Fruit fly (Drosophila melanogaster) whole organism, wandering third instar larva: Measurements from ENCODE around the gene CG9328.

Experiments used
- Abd-B ChIP-seq: fragments of >200 bp; optimal IDR thresholded peaks from 2 replicates; lab custom pipeline; 2017; ENCODE audit warnings: missing biosample characterization, missing genetic modification characterization
- CG32264 ChIP-seq: fragments of 200-800 bp; sonication (Bioruptor generic); optimal IDR thresholded peaks from 2 replicates; lab custom pipeline; 2016; ENCODE audit warnings: missing biosample characterization, missing genetic modification characterization
- CG9705 ChIP-seq: fragments of 200-800 bp; sonication (Bioruptor generic); optimal IDR thresholded peaks from 2 replicates; lab custom pipeline; 2018; ENCODE audit warnings: missing biosample characterization, mild to moderate bottlenecking, missing genetic modification characterization
- CrebA ChIP-seq: fragments of 200-800 bp; sonication (Bioruptor generic); optimal IDR thresholded peaks from 2 replicates; lab custom pipeline; 2016; ENCODE audit warnings: missing biosample characterization, mild to moderate bottlenecking, missing genetic modification characterization, borderline replicate concordance
- Dfd ChIP-seq: fragments of >200 bp; optimal IDR thresholded peaks from 2 replicates; lab custom pipeline; 2017; ENCODE audit warnings: missing biosample characterization, missing genetic modification characterization
- Dif ChIP-seq: fragments of 200-275, 200-300 bp; sonication (Bioruptor generic); optimal IDR thresholded peaks from 2 replicates; lab custom pipeline; 2018; ENCODE audit warnings: missing biosample characterization, missing genetic modification characterization; ENCODE audit not compliant: partially characterized antibody
- GATAd ChIP-seq: sonication (Bioruptor generic); optimal IDR thresholded peaks from 2 replicates; lab custom pipeline; 2016; ENCODE audit warnings: missing biosample characterization, missing genetic modification characterization
- HLH106 ChIP-seq: fragments of 200-800 bp; optimal IDR thresholded peaks from 3 replicates; lab custom pipeline; 2019; ENCODE audit warnings: missing biosample characterization, mild to moderate bottlenecking, missing genetic modification characterization, moderate library complexity
- Hnf4 ChIP-seq: fragments of 200-800 bp; sonication (Bioruptor generic); optimal IDR thresholded peaks from 2 replicates; lab custom pipeline; 2016; ENCODE audit warnings: missing biosample characterization, mild to moderate bottlenecking, missing genetic modification characterization
- Hr78 ChIP-seq: fragments of >200 bp; optimal IDR thresholded peaks from 2 replicates; lab custom pipeline; 2017; ENCODE audit warnings: missing biosample characterization, missing genetic modification characterization
- Hr83 ChIP-seq: fragments of 200-300 bp; sonication (Bioruptor generic); optimal IDR thresholded peaks from 2 replicates; lab custom pipeline; 2016; ENCODE audit warnings: missing biosample characterization, mild to moderate bottlenecking, missing genetic modification characterization, moderate library complexity; ENCODE audit not compliant: poor library complexity, severe bottlenecking
- Jra ChIP-seq: sonication (Bioruptor generic); optimal IDR thresholded peaks from 2 replicates; lab custom pipeline; 2016; ENCODE audit warnings: missing biosample characterization, missing genetic modification characterization
- Mio ChIP-seq: sonication (Bioruptor generic); optimal IDR thresholded peaks from 2 replicates; lab custom pipeline; 2016; ENCODE audit warnings: missing biosample characterization, missing genetic modification characterization
- Myc ChIP-seq: fragments of >200 bp; optimal IDR thresholded peaks from 2 replicates; lab custom pipeline; 2017
- N ChIP-seq: fragments of >200 bp; optimal IDR thresholded peaks from 2 replicates; lab custom pipeline; 2018; ENCODE audit warnings: missing biosample characterization, missing external identifiers, missing genetic modification characterization
- OdsH ChIP-seq: fragments of 200-800 bp; sonication (Bioruptor generic); optimal IDR thresholded peaks from 2 replicates; lab custom pipeline; 2016; ENCODE audit warnings: missing biosample characterization, mild to moderate bottlenecking, missing genetic modification characterization
- Rel ChIP-seq, 2 experiments: fragments of 200-800 bp; sonication (Bioruptor generic) in 1 of 2; optimal IDR thresholded peaks; 2 replicates in 1 of 2; 3 replicates in 1 of 2; lab custom pipeline; 2016 to 2019; ENCODE audit warnings: mild to moderate bottlenecking in 2 of 2, missing biosample characterization in 2 of 2, missing genetic modification characterization in 2 of 2, moderate library complexity in 1 of 2
- Sp1 ChIP-seq: fragments of 200-800 bp; sonication (Bioruptor generic); optimal IDR thresholded peaks from 3 replicates; lab custom pipeline; 2019; ENCODE audit warnings: missing biosample characterization, mild to moderate bottlenecking, missing genetic modification characterization, moderate library complexity
- Vsx2 ChIP-seq: fragments of 200-300, 225-300 bp; sonication (Bioruptor generic); optimal IDR thresholded peaks from 2 replicates; lab custom pipeline; 2018; ENCODE audit warnings: missing biosample characterization, missing genetic modification characterization; ENCODE audit not compliant: partially characterized antibody
- br ChIP-seq: fragments of 200-800 bp; sonication (Bioruptor generic); optimal IDR thresholded peaks from 2 replicates; lab custom pipeline; 2016; ENCODE audit warnings: missing biosample characterization, missing genetic modification characterization
- brk ChIP-seq: fragments of 200-800 bp; sonication (Bioruptor generic); optimal IDR thresholded peaks from 2 replicates; lab custom pipeline; 2016; ENCODE audit warnings: missing biosample characterization, mild to moderate bottlenecking, missing genetic modification characterization
- dl ChIP-seq, 2 experiments: fragments of 175-275, 200-275 bp in 1 of 2; fragments of 200-275 bp in 1 of 2; sonication (Bioruptor generic); optimal IDR thresholded peaks; lab custom pipeline; 2018; ENCODE audit warnings: mild to moderate bottlenecking in 2 of 2, missing biosample characterization in 2 of 2, missing genetic modification characterization in 2 of 2, moderate library complexity in 2 of 2; ENCODE audit not compliant: partially characterized antibody in 2 of 2, insufficient read depth in 1 of 2
- dmrt93B ChIP-seq: fragments of 200-800 bp; sonication (Bioruptor generic); optimal IDR thresholded peaks from 2 replicates; lab custom pipeline; 2018; ENCODE audit warnings: missing biosample characterization, mild to moderate bottlenecking, missing genetic modification characterization
- dsf ChIP-seq: sonication (Bioruptor generic); optimal IDR thresholded peaks from 2 replicates; lab custom pipeline; 2016; ENCODE audit warnings: missing biosample characterization, missing genetic modification characterization, borderline replicate concordance
- ey ChIP-seq: fragments of 200-800 bp; sonication (Bioruptor generic); optimal IDR thresholded peaks from 2 replicates; lab custom pipeline; 2016; ENCODE audit warnings: missing biosample characterization, missing genetic modification characterization
- foxo ChIP-seq, 2 experiments: fragments of 200-800 bp; sonication (Bioruptor generic); optimal IDR thresholded peaks; 2 replicates in 1 of 2; 3 replicates in 1 of 2; lab custom pipeline; 2016 to 2017; ENCODE audit warnings: missing biosample characterization in 2 of 2, missing genetic modification characterization in 2 of 2
- fru ChIP-seq: fragments of 200-800 bp; sonication (Bioruptor generic); optimal IDR thresholded peaks from 3 replicates; lab custom pipeline; 2016; ENCODE audit warnings: missing biosample characterization, mild to moderate bottlenecking, missing genetic modification characterization
- h ChIP-seq: fragments of 200-800 bp; sonication (Bioruptor generic); optimal IDR thresholded peaks from 3 replicates; lab custom pipeline; 2016; ENCODE audit warnings: missing biosample characterization, mild to moderate bottlenecking, missing genetic modification characterization
- jim ChIP-seq: fragments of 175-275, 200-325 bp; sonication (Bioruptor generic); optimal IDR thresholded peaks from 2 replicates; lab custom pipeline; 2016; ENCODE audit warnings: missing biosample characterization, mild to moderate bottlenecking, missing genetic modification characterization
- lola ChIP-seq: fragments of >200 bp; optimal IDR thresholded peaks from 2 replicates; lab custom pipeline; 2017; ENCODE audit warnings: missing biosample characterization, missing genetic modification characterization
- pan ChIP-seq: fragments of >200 bp; optimal IDR thresholded peaks from 2 replicates; lab custom pipeline; 2017
- psq ChIP-seq: fragments of 200-800 bp; sonication (Bioruptor generic); optimal IDR thresholded peaks from 3 replicates; lab custom pipeline; 2017; ENCODE audit warnings: missing biosample characterization, mild to moderate bottlenecking, missing genetic modification characterization, moderate library complexity
- rgr ChIP-seq: fragments of 200-800 bp; sonication (Bioruptor generic); optimal IDR thresholded peaks from 3 replicates; lab custom pipeline; 2016; ENCODE audit warnings: missing biosample characterization, mild to moderate bottlenecking, missing genetic modification characterization
- sage ChIP-seq: fragments of 200-800 bp; sonication (Bioruptor generic); optimal IDR thresholded peaks from 2 replicates; lab custom pipeline; 2016; ENCODE audit warnings: missing biosample characterization, mild to moderate bottlenecking, missing genetic modification characterization
- sv ChIP-seq: fragments of 200-800 bp; sonication (Bioruptor generic); optimal IDR thresholded peaks from 3 replicates; lab custom pipeline; 2016; ENCODE audit warnings: missing biosample characterization, missing genetic modification characterization
- tai ChIP-seq: sonication (Bioruptor generic); optimal IDR thresholded peaks from 2 replicates; lab custom pipeline; 2016; ENCODE audit warnings: missing biosample characterization, missing genetic modification characterization
- usp ChIP-seq: fragments of >200 bp; optimal IDR thresholded peaks from 2 replicates; lab custom pipeline; 2017; ENCODE audit warnings: missing biosample characterization, missing genetic modification characterization
- woc ChIP-seq: sonication (Bioruptor generic); optimal IDR thresholded peaks from 2 replicates; lab custom pipeline; 2016; ENCODE audit warnings: missing biosample characterization, mild to moderate bottlenecking, missing genetic modification characterization

The CG9328 gene

dm6 chr2L:20799991-20800897 is 2.7 kb downstream of the CG9328 start (continued):
- TF ChIP-seq Vsx2 (GFP tag; lab: Kevin White, UChicago) = peak; percentile 53
- peak; percentile 99 for TF ChIP-seq woc
- peak; percentile 55 for TF ChIP-seq sv (GFP tag; lab: Kevin White, UChicago)
- TF ChIP-seq lola (GFP tag; lab: Kevin White, UChicago) = no peak
- TF ChIP-seq Dfd = peak; percentile 58
- peak; percentile 88 for TF ChIP-seq dsf (GFP tag; lab: Kevin White, UChicago)
- TF ChIP-seq Jra (GFP tag; lab: Kevin White, UChicago) = peak; percentile 96
- TF ChIP-seq pan (lab: Kevin White, UChicago) = no peak
- peak; percentile 5 for TF ChIP-seq Abd-B
- TF ChIP-seq foxo (GFP tag; optimal IDR thresholded peaks at IDR 0.05; lab: Kevin White, UChicago) = peak; percentile 73 to 99
- TF ChIP-seq Hr78 (GFP tag; lab: Kevin White, UChicago) = no peak
- peak; percentile 12 for TF ChIP-seq Dif (GFP tag; lab: Kevin White, UChicago)
- TF ChIP-seq N (GFP tag; lab: Kevin White, UChicago) = no peak
- TF ChIP-seq brk (GFP tag; lab: Kevin White, UChicago) = peak; percentile 93

- no peak for TF ChIP-seq CrebA
- TF ChIP-seq Rel (GFP tag; optimal IDR thresholded peaks at IDR 0.05; lab: Kevin White, UChicago) = no peak
- peak; percentile 27 for TF ChIP-seq Rel (tag; optimal IDR thresholded peaks at IDR 0.05; lab: Kevin White, UChicago)
- TF ChIP-seq, all 38 proteins: peak for 1
Observed at dm6 chr2L:20801801-20802200, 4.3 kb downstream of the CG9328 start.

- TF ChIP-seq GATAd (GFP tag; lab: Kevin White, UChicago) (no peak), Hnf4 (GFP tag; lab: Kevin White, UChicago) (no peak), CG32264 (no peak), dl (GFP tag; optimal IDR thresholded peaks at IDR 0.05; lab: Kevin White, UChicago; ENCODE audit: insufficient read depth in 1 of 2, partially characterized antibody in 2 of 2) (no peak), N (GFP tag; lab: Kevin White, UChicago) (no peak), br (no peak), Dif (GFP tag; lab: Kevin White, UChicago) (no peak), Rel (GFP tag; optimal IDR thresholded peaks at IDR 0.05; lab: Kevin White, UChicago) (no peak), Rel (tag; optimal IDR thresholded peaks at IDR 0.05; lab: Kevin White, UChicago) (no peak), fru (peak; percentile 21), psq (no peak), lola (GFP tag; lab: Kevin White, UChicago) (no peak), sage (GFP tag; lab: Kevin White, UChicago) (peak; percentile 23), dsf (GFP tag; lab: Kevin White, UChicago) (no peak), Dfd (no peak), Jra (GFP tag; lab: Kevin White, UChicago) (no peak), CG9705 (GFP tag; lab: Kevin White, UChicago) (no peak), tai (GFP tag; lab: Kevin White, UChicago) (no peak), pan (lab: Kevin White, UChicago) (no peak), Sp1 (GFP tag; lab: Kevin White, UChicago) (no peak), Hr78 (GFP tag; lab: Kevin White, UChicago) (no peak), Abd-B (no peak), Vsx2 (GFP tag; lab: Kevin White, UChicago) (no peak), foxo (GFP tag; optimal IDR thresholded peaks at IDR 0.05; lab: Kevin White, UChicago) (peak in 1 of 2 experiments; percentile 47), ey (peak; percentile 33), usp (no peak), Hr83 (GFP tag; lab: Kevin White, UChicago) (no peak), CrebA (no peak), rgr (peak; percentile 11), brk (GFP tag; lab: Kevin White, UChicago) (no peak), sv (GFP tag; lab: Kevin White, UChicago) (no peak), HLH106 (tag; lab: Kevin White, UChicago) (peak; percentile 65), Mio (no peak), woc (peak; percentile 59), jim (GFP tag; lab: Kevin White, UChicago) (no peak), Myc (lab: Kevin White, UChicago) (no peak), dmrt93B (peak; percentile 38), h (peak; percentile 71), OdsH (GFP tag; lab: Kevin White, UChicago) (no peak)
Observed at dm6 chr2L:20802204-20802603, 4.7 kb downstream of the CG9328 start.
